Worm (Caenorhabditis elegans) whole organism, L4 larva: ENCODE measurements around the gene K08E7.5.

Experiments used
- aly-2 ChIP-seq: sonication (generic microtip); optimal IDR thresholded peaks from 2 replicates; lab custom pipeline; 2018; ENCODE audit warnings: missing biosample characterization, missing genetic modification characterization
- ceh-44 ChIP-seq: fragments of 200-800 bp; sonication (Bioruptor generic); IDR thresholded peaks from 2 replicates; pipeline ENCODE4 v1.3.6; 2022; ENCODE audit warnings: missing genetic modification reagents, missing genetic modification characterization, missing compliant biosample characterization
- cey-2 ChIP-seq: sonication (generic microtip); optimal IDR thresholded peaks from 3 replicates; lab custom pipeline; 2017; ENCODE audit warnings: missing genetic modification characterization, mild to moderate bottlenecking, missing compliant biosample characterization, antibody characterized with exemption, borderline replicate concordance; ENCODE audit not compliant: insufficient read depth
- dmd-9 ChIP-seq: fragments of 200-800 bp; sonication (Bioruptor generic); IDR thresholded peaks from 2 replicates; pipeline ENCODE4 v1.3.6; 2022; ENCODE audit warnings: missing genetic modification reagents, missing genetic modification characterization, missing compliant biosample characterization
- lin-15B ChIP-seq: fragments of 150-350 bp; sonication (generic microtip); optimal IDR thresholded peaks from 3 replicates; lab custom pipeline; 2014; ENCODE audit warnings: missing biosample characterization, missing genetic modification characterization
- lsy-2 ChIP-seq, 2 experiments: fragments of 150-350 bp in 1 of 2; sonication (generic microtip) in 1 of 2; optimal IDR thresholded peaks; 2 replicates each; lab custom pipeline; 2014 to 2017; ENCODE audit warnings: missing biosample characterization in 2 of 2, missing genetic modification characterization in 2 of 2
- mdl-1 ChIP-seq, 2 experiments: fragments of 150-350 bp in 1 of 2; sonication (generic microtip) in 1 of 2; optimal IDR thresholded peaks; 2 replicates each; lab custom pipeline; 2014 to 2017; ENCODE audit warnings: missing biosample characterization in 2 of 2, missing genetic modification characterization in 2 of 2
- nhr-77 ChIP-seq: fragments of 150-350 bp; optimal IDR thresholded peaks from 2 replicates; lab custom pipeline; 2014; ENCODE audit warnings: missing biosample characterization, missing genetic modification characterization
- pha-4 ChIP-seq, 2 experiments: fragments of 150-350 bp in 1 of 2; fragments of 200-800 bp in 1 of 2; sonication (Bioruptor generic) in 1 of 2; IDR thresholded peaks in 1 of 2; optimal IDR thresholded peaks in 1 of 2; 2 replicates each; pipeline versions ENCODE4 v1.3.6 to Lab custom; 2014 to 2022; ENCODE audit warnings: missing genetic modification characterization in 2 of 2, missing genetic modification reagents in 2 of 2, missing biosample characterization in 1 of 2, missing compliant biosample characterization in 1 of 2
- sdz-12 ChIP-seq: fragments of 200-800 bp; sonication (Bioruptor generic); optimal IDR thresholded peaks from 2 replicates; lab custom pipeline; 2018; ENCODE audit warnings: mild to moderate bottlenecking, missing genetic modification characterization, missing compliant biosample characterization
- snpc-4 ChIP-seq: fragments of 150-350 bp; optimal IDR thresholded peaks from 2 replicates; lab custom pipeline; 2014; ENCODE audit warnings: missing biosample characterization, missing genetic modification characterization
- unc-39 ChIP-seq: sonication (generic microtip); optimal IDR thresholded peaks from 2 replicates; lab custom pipeline; 2017; ENCODE audit warnings: missing biosample characterization, missing genetic modification characterization
- unc-62 ChIP-seq, 3 experiments: fragments of 150-350 bp in 1 of 3; sonication (generic microtip); optimal IDR thresholded peaks in 2 of 3; peaks in 1 of 3; 1 replicate in 1 of 3; 2 replicates in 2 of 3; lab custom pipeline; 2014 to 2017; ENCODE audit warnings: missing biosample characterization in 3 of 3, missing genetic modification characterization in 3 of 3, missing genetic modification reagents in 3 of 3, missing genotype in 1 of 3
- ztf-11 ChIP-seq: fragments of 150-350 bp; optimal IDR thresholded peaks from 2 replicates; lab custom pipeline; 2014; ENCODE audit warnings: missing biosample characterization, missing genetic modification characterization

DNA sequence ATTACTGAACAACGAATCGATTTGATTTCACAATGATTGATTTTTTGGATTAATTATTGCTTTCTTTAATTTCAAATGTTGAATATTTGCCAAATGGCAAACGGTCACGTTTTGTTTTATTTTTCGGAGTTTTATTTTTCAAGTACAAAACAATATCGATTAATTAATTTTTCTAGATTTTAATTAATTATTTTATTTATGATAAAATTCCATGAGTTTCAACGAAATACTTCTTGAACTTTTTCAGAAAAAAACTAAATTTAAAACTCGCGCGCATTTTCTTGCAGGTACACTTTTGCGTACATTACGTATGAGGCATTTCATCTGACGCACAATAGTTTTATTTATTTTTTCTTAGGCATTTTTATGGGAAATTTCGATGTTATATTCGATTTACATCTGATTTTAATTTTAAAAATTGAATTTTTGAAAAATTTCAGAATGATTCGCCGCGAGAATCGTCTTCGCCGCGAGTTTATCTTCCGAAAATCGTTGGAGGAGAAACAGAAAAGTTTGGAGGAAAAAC lies 14.2 kb upstream of the K08E7.5 start, which contains the start of the genes ZK795.2 and ZK795.3:
- TF ChIP-seq snpc-4 (tag; lab: Kevin White, UChicago) (no peak), dmd-9 (GFP tag; lab: Robert Waterston, UW) (no peak), pha-4 (GFP tag; IDR thresholded peaks at IDR 0.05; lab: Robert Waterston, UW) (no peak; the same call in 1 of the 2 replicates), pha-4 (tag; optimal IDR thresholded peaks at IDR 0.05; lab: Kevin White, UChicago) (peak; percentile 11), ceh-44 (GFP tag; lab: Robert Waterston, UW) (no peak), unc-62 (GFP tag; optimal IDR thresholded peaks at IDR 0.05 in 1 of 2; lab: Kevin White, UChicago) (no peak), unc-62 (tag; optimal IDR thresholded peaks at IDR 0.05; lab: Kevin White, UChicago) (no peak), lsy-2 (tag; optimal IDR thresholded peaks at IDR 0.05; lab: Kevin White, UChicago) (peak in 1 of 2 experiments; percentile 83), nhr-77 (tag; lab: Kevin White, UChicago) (no peak), unc-39 (tag; lab: Kevin White, UChicago) (no peak), mdl-1 (tag; optimal IDR thresholded peaks at IDR 0.05; lab: Kevin White, UChicago) (no peak), aly-2 (no peak), sdz-12 (GFP tag; lab: Kevin White, UChicago) (no peak), ztf-11 (tag; lab: Kevin White, UChicago) (no peak), cey-2 (no peak), lin-15B (tag; lab: Kevin White, UChicago) (no peak)
